Fruit fly (Drosophila melanogaster) whole organism, embryonic: ENCODE results near the gene vers.

Experiments
- Asciz ChIP-seq: fragments of 200-800 bp; sonication (Bioruptor generic); optimal IDR thresholded peaks from 2 replicates; lab custom pipeline; 2017; ENCODE audit warnings: missing biosample characterization, mild to moderate bottlenecking, missing genetic modification characterization, missing genetic modification reagents
- Bdp1 ChIP-seq: fragments of 200-800 bp; sonication (Bioruptor generic); optimal IDR thresholded peaks from 3 replicates; lab custom pipeline; 2016; ENCODE audit warnings: missing biosample characterization, missing genetic modification characterization
- CG1024 ChIP-seq: fragments of 200-800 bp; sonication (Bioruptor generic); IDR thresholded peaks from 2 replicates; pipeline ENCODE4 v1.3.6; 2022; ENCODE audit warnings: missing biosample characterization, missing genetic modification characterization
- CG11247 ChIP-seq: fragments of 200-800 bp; sonication (Bioruptor generic); IDR thresholded peaks from 2 replicates; pipeline ENCODE4 v1.3.6; 2022; ENCODE audit warnings: missing biosample characterization, missing genetic modification characterization
- CG11398 ChIP-seq: fragments of 200-800 bp; sonication (Bioruptor generic); optimal IDR thresholded peaks from 2 replicates; lab custom pipeline; 2016; ENCODE audit warnings: missing biosample characterization, missing genetic modification characterization
- CG11560 ChIP-seq: fragments of 200-800 bp; sonication (Bioruptor generic); IDR thresholded peaks from 3 replicates; pipeline ENCODE4 v1.3.6; 2022; ENCODE audit warnings: missing biosample characterization, missing genetic modification characterization
- CG11723 ChIP-seq: fragments of 200-800 bp; sonication (Bioruptor generic); optimal IDR thresholded peaks from 2 replicates; lab custom pipeline; 2017; ENCODE audit warnings: missing biosample characterization, mild to moderate bottlenecking, missing genetic modification characterization
- CG1233 ChIP-seq: fragments of 200-800 bp; sonication (Bioruptor generic); optimal IDR thresholded peaks from 4 replicates; lab custom pipeline; 2018; ENCODE audit warnings: missing biosample characterization, mild to moderate bottlenecking, missing genetic modification characterization
- CG12391 ChIP-seq: fragments of 200-800 bp; sonication (Bioruptor generic); optimal IDR thresholded peaks from 3 replicates; lab custom pipeline; 2018; ENCODE audit warnings: missing biosample characterization, mild to moderate bottlenecking, missing genetic modification characterization, moderate library complexity
- CG13123 ChIP-seq: fragments of 200-800 bp; sonication (Bioruptor generic); optimal IDR thresholded peaks from 2 replicates; lab custom pipeline; 2016; ENCODE audit warnings: missing biosample characterization, missing genetic modification characterization
- CG14441 ChIP-seq: fragments of 200-800 bp; sonication (Bioruptor generic); IDR thresholded peaks from 2 replicates; pipeline ENCODE4 v1.3.6; 2022; ENCODE audit warnings: missing biosample characterization, missing genetic modification characterization
- CG14667 ChIP-seq: fragments of 200-800 bp; sonication (Bioruptor generic); IDR thresholded peaks from 2 replicates; pipeline ENCODE4 v1.3.6; 2022; ENCODE audit warnings: missing biosample characterization, missing genetic modification characterization
- CG17385 ChIP-seq: fragments of 200-800 bp; sonication (Bioruptor generic); optimal IDR thresholded peaks from 3 replicates; lab custom pipeline; 2018; ENCODE audit warnings: missing biosample characterization, mild to moderate bottlenecking, missing genetic modification characterization
- CG31441 ChIP-seq: fragments of 200-800 bp; sonication (Bioruptor generic); IDR thresholded peaks from 2 replicates; pipeline ENCODE4 v1.3.6; 2022; ENCODE audit warnings: missing biosample characterization, missing genetic modification characterization
- CG33213 ChIP-seq: fragments of 200-800 bp; sonication (Bioruptor generic); optimal IDR thresholded peaks from 3 replicates; lab custom pipeline; 2016; ENCODE audit warnings: missing biosample characterization, missing genetic modification characterization
- CG4424 ChIP-seq: fragments of 200-800 bp; sonication (Bioruptor generic); optimal IDR thresholded peaks from 3 replicates; lab custom pipeline; 2016; ENCODE audit warnings: missing biosample characterization, missing genetic modification characterization
- CG5245 ChIP-seq: fragments of 200-800 bp; sonication (Bioruptor generic); optimal IDR thresholded peaks from 3 replicates; lab custom pipeline; 2016; ENCODE audit warnings: missing biosample characterization, missing genetic modification characterization
- CG8290 ChIP-seq, 3 experiments: fragments of 200-800 bp; sonication (Bioruptor generic); optimal IDR thresholded peaks; 2 replicates each; lab custom pipeline; 2016 to 2019; ENCODE audit warnings: missing biosample characterization in 3 of 3, missing genetic modification characterization in 3 of 3, mild to moderate bottlenecking in 2 of 3, moderate library complexity in 1 of 3
- CG9215 ChIP-seq: fragments of 200-800 bp; sonication (Bioruptor generic); IDR thresholded peaks from 2 replicates; pipeline ENCODE4 v1.3.6; 2022; ENCODE audit warnings: missing biosample characterization, missing genetic modification characterization
- Dad ChIP-seq: fragments of 200-800 bp; sonication (Bioruptor generic); optimal IDR thresholded peaks from 3 replicates; lab custom pipeline; 2016; ENCODE audit warnings: missing biosample characterization, missing genetic modification characterization
- Deaf1 ChIP-seq: fragments of 200-800 bp; optimal IDR thresholded peaks from 3 replicates; lab custom pipeline; 2019; ENCODE audit warnings: missing biosample characterization, mild to moderate bottlenecking, missing genetic modification characterization, moderate library complexity
- Dip3 ChIP-seq: fragments of 200-800 bp; sonication (Bioruptor generic); optimal IDR thresholded peaks from 3 replicates; lab custom pipeline; 2016; ENCODE audit warnings: missing biosample characterization, missing genetic modification characterization
- Hsf ChIP-seq: fragments of 200-800 bp; sonication (Bioruptor generic); optimal IDR thresholded peaks from 3 replicates; lab custom pipeline; 2016; ENCODE audit warnings: missing biosample characterization, missing genetic modification characterization
- Nf-YC ChIP-seq: fragments of 200-800 bp; optimal IDR thresholded peaks from 3 replicates; lab custom pipeline; 2019; ENCODE audit warnings: missing biosample characterization, mild to moderate bottlenecking, missing genetic modification characterization, moderate library complexity
- Opbp ChIP-seq: fragments of 200-800 bp; sonication (Bioruptor generic); IDR thresholded peaks from 3 replicates; pipeline ENCODE4 v1.3.6; 2022; ENCODE audit warnings: missing biosample characterization, missing genetic modification characterization; ENCODE audit not compliant: partially characterized antibody
- Ptx1 ChIP-seq: fragments of 200-800 bp; sonication (Bioruptor generic); IDR thresholded peaks from 2 replicates; pipeline ENCODE4 v1.3.6; 2022; ENCODE audit warnings: missing biosample characterization, missing genetic modification characterization
- Ravus ChIP-seq: fragments of 200-800 bp; sonication (Bioruptor generic); IDR thresholded peaks from 2 replicates; pipeline ENCODE4 v1.3.6; 2022; ENCODE audit warnings: missing biosample characterization, missing genetic modification characterization
- Sox100B ChIP-seq: fragments of 200-800 bp; sonication (Bioruptor generic); optimal IDR thresholded peaks from 3 replicates; lab custom pipeline; 2018; ENCODE audit warnings: missing biosample characterization, mild to moderate bottlenecking, missing genetic modification characterization
- Sry-β ChIP-seq: fragments of 200-800 bp; sonication (Bioruptor generic); optimal IDR thresholded peaks from 2 replicates; lab custom pipeline; 2018; ENCODE audit warnings: missing biosample characterization, mild to moderate bottlenecking, missing genetic modification characterization, moderate library complexity
- ase ChIP-seq: fragments of 200-800 bp; sonication (Bioruptor generic); IDR thresholded peaks from 3 replicates; pipeline ENCODE4 v1.3.6; 2022; ENCODE audit warnings: missing biosample characterization, missing genetic modification characterization
- cad ChIP-seq: fragments of >200 bp; optimal IDR thresholded peaks from 2 replicates; lab custom pipeline; 2017; ENCODE audit warnings: missing biosample characterization, missing genetic modification characterization
- dati ChIP-seq: fragments of 200-800 bp; sonication (Bioruptor generic); IDR thresholded peaks from 2 replicates; pipeline ENCODE4 v1.3.6; 2022; ENCODE audit warnings: missing biosample characterization, missing genetic modification characterization
- disco-r ChIP-seq: fragments of 200-800 bp; sonication (Bioruptor generic); optimal IDR thresholded peaks from 2 replicates; lab custom pipeline; 2016; ENCODE audit warnings: missing biosample characterization, missing genetic modification characterization
- fru ChIP-seq: fragments of >200 bp; optimal IDR thresholded peaks from 2 replicates; lab custom pipeline; 2017
- inv ChIP-seq: fragments of 200-800 bp; sonication (Bioruptor generic); IDR thresholded peaks from 2 replicates; pipeline ENCODE4 v1.3.6; 2022; ENCODE audit warnings: missing biosample characterization, missing genetic modification characterization; ENCODE audit not compliant: partially characterized antibody
- jigr1 ChIP-seq: fragments of 200-800 bp; sonication (Bioruptor generic); IDR thresholded peaks from 3 replicates; pipeline ENCODE4 v1.3.6; 2022; ENCODE audit warnings: missing biosample characterization, missing genetic modification characterization
- jing ChIP-seq: fragments of 200-800 bp; sonication (Bioruptor generic); optimal IDR thresholded peaks from 2 replicates; lab custom pipeline; 2018; ENCODE audit warnings: missing biosample characterization, mild to moderate bottlenecking, missing genetic modification characterization
- kah ChIP-seq: fragments of 200-800 bp; sonication (Bioruptor generic); optimal IDR thresholded peaks from 2 replicates; lab custom pipeline; 2018; ENCODE audit warnings: missing biosample characterization, mild to moderate bottlenecking, missing genetic modification characterization
- lola ChIP-seq, 3 experiments: fragments of >200 bp in 2 of 3; fragments of 200-800 bp in 1 of 3; sonication (Bioruptor generic) in 1 of 3; optimal IDR thresholded peaks; 2 replicates each; lab custom pipeline; 2017 to 2019; ENCODE audit warnings: missing biosample characterization in 3 of 3, missing genetic modification characterization in 3 of 3, mild to moderate bottlenecking in 1 of 3, moderate library complexity in 1 of 3
- sc ChIP-seq, 3 experiments: fragments of >200 bp in 2 of 3; fragments of 200-800 bp in 1 of 3; sonication (Bioruptor generic) in 1 of 3; optimal IDR thresholded peaks; 2 replicates in 2 of 3; 3 replicates in 1 of 3; lab custom pipeline; 2017; ENCODE audit warnings: mild to moderate bottlenecking in 1 of 3, missing biosample characterization in 1 of 3, missing genetic modification characterization in 1 of 3, missing genetic modification reagents in 1 of 3
- scrt ChIP-seq: fragments of 200-800 bp; sonication (Bioruptor generic); optimal IDR thresholded peaks from 2 replicates; lab custom pipeline; 2018; ENCODE audit warnings: missing biosample characterization, mild to moderate bottlenecking, missing genetic modification characterization, moderate library complexity
- sd ChIP-seq: fragments of 200-800 bp; sonication (Bioruptor generic); optimal IDR thresholded peaks from 3 replicates; lab custom pipeline; 2018; ENCODE audit warnings: missing biosample characterization, mild to moderate bottlenecking, missing genetic modification characterization, moderate library complexity
- sob ChIP-seq: fragments of 200-800 bp; sonication (Bioruptor generic); IDR thresholded peaks from 2 replicates; pipeline ENCODE4 v1.3.6; 2022; ENCODE audit warnings: missing biosample characterization, missing genetic modification characterization
- stwl ChIP-seq: fragments of 200-800 bp; sonication (Bioruptor generic); optimal IDR thresholded peaks from 3 replicates; lab custom pipeline; 2018; ENCODE audit warnings: missing biosample characterization, mild to moderate bottlenecking, missing genetic modification characterization, moderate library complexity
- toy ChIP-seq: fragments of 200-800 bp; sonication (Bioruptor generic); IDR thresholded peaks from 2 replicates; pipeline ENCODE4 v1.3.6; 2022; ENCODE audit warnings: missing biosample characterization, missing genetic modification characterization
- trh ChIP-seq: fragments of 200-800 bp; sonication (Bioruptor generic); optimal IDR thresholded peaks from 2 replicates; lab custom pipeline; 2016; ENCODE audit warnings: missing biosample characterization, missing genetic modification characterization
- ttk ChIP-seq: fragments of 200-800 bp; sonication (Bioruptor generic); IDR thresholded peaks from 2 replicates; pipeline ENCODE4 v2.1.2; 2022; ENCODE audit warnings: missing biosample characterization, missing genetic modification characterization
- vnd ChIP-seq: fragments of 200-800 bp; sonication (Bioruptor generic); IDR thresholded peaks from 3 replicates; pipeline ENCODE4 v1.3.6; 2022; ENCODE audit warnings: missing biosample characterization, missing genetic modification characterization; ENCODE audit not compliant: partially characterized antibody
- wek ChIP-seq: fragments of 200-800 bp; sonication (Bioruptor generic); optimal IDR thresholded peaks from 3 replicates; lab custom pipeline; 2018; ENCODE audit warnings: missing biosample characterization, mild to moderate bottlenecking, missing genetic modification characterization, moderate library complexity
- yki ChIP-seq: fragments of >200 bp; optimal IDR thresholded peaks from 3 replicates; lab custom pipeline; 2018
- zfh1 ChIP-seq: fragments of 200-800 bp; sonication (Bioruptor generic); IDR thresholded peaks from 3 replicates; pipeline ENCODE4 v1.3.6; 2022; ENCODE audit warnings: missing biosample characterization, missing genetic modification characterization

Gene vers

DNA sequence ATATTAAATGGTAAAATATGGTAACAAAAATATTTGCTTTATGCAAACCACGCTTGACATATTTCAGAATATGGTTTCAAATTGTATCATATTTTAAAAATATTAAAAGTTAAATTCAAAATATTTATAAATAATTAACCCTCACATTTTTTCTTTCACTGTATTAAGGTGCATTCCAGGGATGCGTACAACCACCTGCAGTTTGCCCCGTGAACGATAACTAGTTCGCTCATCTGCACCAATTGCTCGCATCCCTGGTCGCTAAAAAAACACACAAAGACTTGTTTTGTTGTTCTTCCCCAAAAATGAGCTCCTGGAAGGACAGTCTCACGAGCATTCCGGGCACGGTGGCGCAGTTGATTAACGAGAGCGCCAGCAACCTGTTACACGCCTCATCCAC, 16.0 kb downstream of the vers start, which contains the start of gene DEF8 (continued):
- TF ChIP-seq Asciz (GFP tag; lab: Kevin White, UChicago) = peak; percentile 78
- peak; percentile 38 for TF ChIP-seq CG13123 (GFP tag; lab: Kevin White, UChicago)
- TF ChIP-seq CG4424 (GFP tag; lab: Kevin White, UChicago) = peak; percentile 81
- peak; percentile 31 for TF ChIP-seq trh (GFP tag; lab: Kevin White, UChicago)
- TF ChIP-seq CG11247 = peak; percentile 62
- no peak for TF ChIP-seq disco-r (GFP tag; lab: Kevin White, UChicago)
- peak; percentile 71 for TF ChIP-seq Deaf1 (tag; lab: Kevin White, UChicago)
- TF ChIP-seq toy (GFP tag; lab: Robert Waterston, UW) = peak; percentile 38; the same call in 1 of the 2 replicates
- TF ChIP-seq kah (GFP tag; lab: Kevin White, UChicago) = peak; percentile 100
- peak; percentile 88 for TF ChIP-seq Sox100B (GFP tag; lab: Kevin White, UChicago)
- peak; percentile 68 for TF ChIP-seq CG11723 (GFP tag; lab: Kevin White, UChicago)
- no peak for TF ChIP-seq fru (lab: Kevin White, UChicago)
- TF ChIP-seq dati (GFP tag; lab: Robert Waterston, UW) = peak; percentile 83
- TF ChIP-seq CG1024 = peak; percentile 74; the same call in 1 of the 2 replicates
- TF ChIP-seq lola (GFP tag; optimal IDR thresholded peaks at IDR 0.05; lab: Kevin White, UChicago) = peak in 1 of 3 experiments; percentile 91
- peak; percentile 73 for TF ChIP-seq Nf-YC (tag; lab: Kevin White, UChicago)
- peak; percentile 95 for TF ChIP-seq CG12391 (tag; lab: Kevin White, UChicago)
- TF ChIP-seq vnd = no peak
- TF ChIP-seq sd = peak; percentile 93
- TF ChIP-seq CG31441 (GFP tag; lab: Robert Waterston, UW) = peak; percentile 90
- TF ChIP-seq scrt (GFP tag; lab: Kevin White, UChicago) = peak; percentile 83
- peak; percentile 90 for TF ChIP-seq ase
- peak; percentile 87 for TF ChIP-seq sob
- no peak for TF ChIP-seq jigr1 (GFP tag; lab: Robert Waterston, UW)
- TF ChIP-seq Bdp1 = no peak
- no peak for TF ChIP-seq CG33213 (GFP tag; lab: Kevin White, UChicago)
- no peak for TF ChIP-seq sc (optimal IDR thresholded peaks at IDR 0.05; lab: Kevin White, UChicago)
- peak; percentile 65 for TF ChIP-seq sc (GFP tag; optimal IDR thresholded peaks at IDR 0.05; lab: Kevin White, UChicago)
- TF ChIP-seq CG11398 = no peak
- TF ChIP-seq CG14667 (GFP tag; lab: Robert Waterston, UW) = peak; percentile 54; the same call in 1 of the 2 replicates
- TF ChIP-seq stwl (tag; lab: Kevin White, UChicago) = peak; percentile 56
- TF ChIP-seq inv = no peak; the same call in 1 of the 2 replicates
- TF ChIP-seq Dip3 (GFP tag; lab: Kevin White, UChicago) = peak; percentile 34
- peak; percentile 70 for TF ChIP-seq ttk (GFP tag; lab: Robert Waterston, UW)
- TF ChIP-seq cad = no peak
- no peak for TF ChIP-seq yki (lab: Kevin White, UChicago)
- TF ChIP-seq CG8290 (GFP tag; optimal IDR thresholded peaks at IDR 0.05; lab: Kevin White, UChicago) = peak; percentile 79
- TF ChIP-seq CG8290 (tag; optimal IDR thresholded peaks at IDR 0.05; lab: Kevin White, UChicago) = no peak
- TF ChIP-seq jing (GFP tag; lab: Kevin White, UChicago) = no peak
- peak; percentile 42 for TF ChIP-seq Sry-β (GFP tag; lab: Kevin White, UChicago)
- TF ChIP-seq Ravus (GFP tag; lab: Robert Waterston, UW) = peak; percentile 42; the same call in 1 of the 2 replicates
- TF ChIP-seq Dad = peak; percentile 60
- TF ChIP-seq zfh1 (GFP tag; lab: Robert Waterston, UW) = peak; percentile 85
- peak; percentile 88 for TF ChIP-seq Ptx1
- peak; percentile 76 for TF ChIP-seq CG14441 (GFP tag; lab: Robert Waterston, UW)
- no peak for TF ChIP-seq wek (GFP tag; lab: Kevin White, UChicago)
- peak; percentile 80 for TF ChIP-seq CG1233 (GFP tag; lab: Kevin White, UChicago)
- peak; percentile 17; the same call in 1 of the 3 replicates for TF ChIP-seq Opbp
- peak; percentile 60; the same call in 1 of the 3 replicates for TF ChIP-seq CG11560 (tag; lab: Robert Waterston, UW)
- TF ChIP-seq CG9215 (GFP tag; lab: Robert Waterston, UW) = peak; percentile 58
- peak; percentile 73 for TF ChIP-seq CG5245 (GFP tag; lab: Kevin White, UChicago)
- peak; percentile 59 for TF ChIP-seq Hsf (GFP tag; lab: Kevin White, UChicago)
- TF ChIP-seq CG17385 (GFP tag; lab: Kevin White, UChicago) = peak; percentile 81
